Fruit fly (Drosophila melanogaster) whole organism, wandering third instar larva: ENCODE results near the gene CG45413.

Experiments used
- pan ChIP-seq: fragments of >200 bp; optimal IDR thresholded peaks from 2 replicates; lab custom pipeline; 2017
- tai ChIP-seq: sonication (Bioruptor generic); optimal IDR thresholded peaks from 2 replicates; lab custom pipeline; 2016; ENCODE audit warnings: missing biosample characterization, missing genetic modification characterization
- woc ChIP-seq: sonication (Bioruptor generic); optimal IDR thresholded peaks from 2 replicates; lab custom pipeline; 2016; ENCODE audit warnings: missing biosample characterization, mild to moderate bottlenecking, missing genetic modification characterization

DNA sequence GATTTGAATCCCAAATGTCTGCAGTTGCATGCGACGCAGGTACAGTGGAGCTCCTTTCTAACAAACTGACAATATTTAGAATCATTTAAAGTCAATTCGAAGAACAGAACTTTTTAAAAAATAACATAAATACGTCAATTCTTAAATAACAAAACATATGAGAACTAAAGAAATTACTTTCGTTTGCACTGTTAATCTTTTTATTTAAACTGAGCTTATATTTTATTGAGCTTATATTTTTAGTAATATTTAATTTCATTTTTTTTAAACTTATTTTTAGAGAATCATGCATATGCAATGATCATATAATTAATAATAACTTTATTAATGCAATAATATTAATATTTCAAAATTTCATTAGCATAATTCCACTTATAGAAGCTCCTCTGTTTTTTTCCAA is 48.8 kb upstream of the CG45413 start:
- no peak for TF ChIP-seq tai (GFP tag; lab: Kevin White, UChicago)
- TF ChIP-seq pan (lab: Kevin White, UChicago), result no peak
- no peak for TF ChIP-seq woc (GFP tag; lab: Kevin White, UChicago)
